Fruit fly (Drosophila melanogaster) whole organism, pupa: ENCODE measurements around the gene CG3176.

Experiments used
- CG10348 ChIP-seq: fragments of 200-800 bp; sonication (Bioruptor generic); IDR thresholded peaks from 2 replicates; pipeline ENCODE4 v1.3.6; 2022; ENCODE audit warnings: missing biosample characterization, missing genetic modification characterization
- CG12605 ChIP-seq: fragments of 200-800 bp; sonication (Bioruptor generic); IDR thresholded peaks from 2 replicates; pipeline ENCODE4 v1.3.6; 2022; ENCODE audit warnings: missing biosample characterization, missing genetic modification characterization
- CG13204 ChIP-seq: fragments of 200-800 bp; sonication (Bioruptor generic); optimal IDR thresholded peaks from 2 replicates; lab custom pipeline; 2018; ENCODE audit warnings: missing biosample characterization, mild to moderate bottlenecking, missing genetic modification characterization, moderate library complexity
- CG14655 ChIP-seq: fragments of 200-800 bp; sonication (Bioruptor generic); optimal IDR thresholded peaks from 3 replicates; lab custom pipeline; 2017; ENCODE audit warnings: mild to moderate bottlenecking, missing biosample characterization, missing genetic modification reagents, missing genetic modification characterization
- CG15710 ChIP-seq: fragments of 200-800 bp; sonication (Bioruptor generic); optimal IDR thresholded peaks from 2 replicates; lab custom pipeline; 2018; ENCODE audit warnings: missing biosample characterization, mild to moderate bottlenecking, missing genetic modification characterization, moderate library complexity
- CG17806 ChIP-seq: fragments of 200-800 bp; sonication (Bioruptor generic); optimal IDR thresholded peaks from 2 replicates; lab custom pipeline; 2018; ENCODE audit warnings: missing biosample characterization, mild to moderate bottlenecking, missing genetic modification characterization, moderate library complexity
- CG32121 ChIP-seq: fragments of 200-800 bp; sonication (Bioruptor generic); IDR thresholded peaks from 2 replicates; pipeline ENCODE4 v1.3.6; 2022; ENCODE audit warnings: missing biosample characterization, missing genetic modification characterization
- CG34367 ChIP-seq: fragments of 200-800 bp; sonication (Bioruptor generic); optimal IDR thresholded peaks from 2 replicates; lab custom pipeline; 2018; ENCODE audit warnings: missing biosample characterization, mild to moderate bottlenecking, missing genetic modification characterization
- CG4496 ChIP-seq: fragments of 200-800 bp; sonication (Bioruptor generic); IDR thresholded peaks from 3 replicates; pipeline ENCODE4 v1.3.6; 2022; ENCODE audit warnings: missing biosample characterization, missing genetic modification characterization
- CG8159 ChIP-seq: fragments of 200-800 bp; sonication (Bioruptor generic); optimal IDR thresholded peaks from 3 replicates; lab custom pipeline; 2018; ENCODE audit warnings: missing biosample characterization, mild to moderate bottlenecking, missing genetic modification characterization, moderate library complexity
- CG8301 ChIP-seq: fragments of 200-800 bp; sonication (Bioruptor generic); optimal IDR thresholded peaks from 2 replicates; lab custom pipeline; 2018; ENCODE audit warnings: missing biosample characterization, mild to moderate bottlenecking, missing genetic modification characterization
- CG9948 ChIP-seq: fragments of 200-800 bp; sonication (Bioruptor generic); optimal IDR thresholded peaks from 2 replicates; lab custom pipeline; 2018; ENCODE audit warnings: missing biosample characterization, mild to moderate bottlenecking, missing genetic modification characterization, moderate library complexity
- D1 ChIP-seq: fragments of 200-800 bp; sonication (Bioruptor generic); optimal IDR thresholded peaks from 2 replicates; lab custom pipeline; 2018; ENCODE audit warnings: missing biosample characterization, mild to moderate bottlenecking, missing genetic modification characterization, moderate library complexity
- EcR ChIP-seq: fragments of 200-800 bp; sonication (Bioruptor generic); optimal IDR thresholded peaks from 3 replicates; lab custom pipeline; 2019; ENCODE audit warnings: missing biosample characterization, missing genetic modification characterization, mild to moderate bottlenecking, moderate library complexity, missing genetic modification reagents
- Ets98B ChIP-seq: fragments of 200-800 bp; sonication (Bioruptor generic); IDR thresholded peaks from 2 replicates; pipeline ENCODE4 v1.3.6; 2022; ENCODE audit warnings: missing biosample characterization, missing genetic modification characterization
- Pif1A ChIP-seq: fragments of 200-800 bp; sonication (Bioruptor generic); optimal IDR thresholded peaks from 3 replicates; lab custom pipeline; 2016; ENCODE audit warnings: missing biosample characterization, missing genetic modification characterization
- Pif1B ChIP-seq: fragments of 200-800 bp; sonication (Bioruptor generic); optimal IDR thresholded peaks from 3 replicates; lab custom pipeline; 2016; ENCODE audit warnings: missing biosample characterization, missing genetic modification characterization
- Snoo ChIP-seq: fragments of 200-800 bp; sonication (Bioruptor generic); optimal IDR thresholded peaks from 3 replicates; lab custom pipeline; 2017; ENCODE audit warnings: missing biosample characterization, mild to moderate bottlenecking, missing genetic modification characterization, inconsistent platforms
- fd96Ca ChIP-seq: fragments of 200-800 bp; sonication (Bioruptor generic); IDR thresholded peaks from 3 replicates; pipeline ENCODE4 v1.3.6; 2022; ENCODE audit warnings: missing biosample characterization, missing genetic modification characterization
- gl ChIP-seq: fragments of 200-800 bp; sonication (Bioruptor generic); optimal IDR thresholded peaks from 2 replicates; lab custom pipeline; 2018; ENCODE audit warnings: missing biosample characterization, mild to moderate bottlenecking, missing genetic modification characterization
- rn ChIP-seq: fragments of 200-800 bp; sonication (Bioruptor generic); IDR thresholded peaks from 2 replicates; pipeline ENCODE4 v1.3.6; 2022; ENCODE audit warnings: missing biosample characterization, missing genetic modification characterization

Gene CG3176

DNA sequence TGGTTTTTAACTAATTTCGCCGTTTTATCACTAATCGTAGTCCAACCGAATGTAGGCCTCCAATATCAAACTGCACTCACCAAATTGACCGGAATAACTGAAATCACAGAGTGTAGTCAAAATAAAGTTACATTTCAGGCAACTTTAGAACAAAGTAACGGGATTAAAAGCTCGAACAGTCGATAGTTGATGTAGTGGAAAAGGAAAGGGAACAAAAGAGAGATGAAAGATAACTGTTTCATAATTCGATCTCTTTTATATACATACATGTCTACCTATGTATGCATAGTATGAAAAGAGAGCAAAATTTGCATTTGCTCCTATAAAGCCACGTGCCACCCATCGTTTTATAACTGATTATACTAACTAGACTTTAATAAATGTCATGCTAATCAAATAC is 11.0 kb upstream of the CG3176 start, which contains the start of gene CG32816:
TSS of gene CG32816 (minus strand) at position 101 of the 400 bp plus-strand sequence.
- TF ChIP-seq CG32121 (no peak), EcR (GFP tag; lab: Kevin White, UChicago) (no peak), gl (no peak), Snoo (tag; lab: Kevin White, UChicago) (no peak), Pif1A (GFP tag; lab: Kevin White, UChicago) (no peak), Ets98B (no peak), Pif1B (GFP tag; lab: Kevin White, UChicago) (no peak), D1 (tag; lab: Kevin White, UChicago) (no peak), fd96Ca (GFP tag; lab: Robert Waterston, UW) (no peak), CG15710 (tag; lab: Kevin White, UChicago) (no peak), CG17806 (tag; lab: Kevin White, UChicago) (no peak), CG12605 (GFP tag; lab: Robert Waterston, UW) (no peak)
- TF ChIP-seq, all 21 proteins: peak for 0

DNA sequence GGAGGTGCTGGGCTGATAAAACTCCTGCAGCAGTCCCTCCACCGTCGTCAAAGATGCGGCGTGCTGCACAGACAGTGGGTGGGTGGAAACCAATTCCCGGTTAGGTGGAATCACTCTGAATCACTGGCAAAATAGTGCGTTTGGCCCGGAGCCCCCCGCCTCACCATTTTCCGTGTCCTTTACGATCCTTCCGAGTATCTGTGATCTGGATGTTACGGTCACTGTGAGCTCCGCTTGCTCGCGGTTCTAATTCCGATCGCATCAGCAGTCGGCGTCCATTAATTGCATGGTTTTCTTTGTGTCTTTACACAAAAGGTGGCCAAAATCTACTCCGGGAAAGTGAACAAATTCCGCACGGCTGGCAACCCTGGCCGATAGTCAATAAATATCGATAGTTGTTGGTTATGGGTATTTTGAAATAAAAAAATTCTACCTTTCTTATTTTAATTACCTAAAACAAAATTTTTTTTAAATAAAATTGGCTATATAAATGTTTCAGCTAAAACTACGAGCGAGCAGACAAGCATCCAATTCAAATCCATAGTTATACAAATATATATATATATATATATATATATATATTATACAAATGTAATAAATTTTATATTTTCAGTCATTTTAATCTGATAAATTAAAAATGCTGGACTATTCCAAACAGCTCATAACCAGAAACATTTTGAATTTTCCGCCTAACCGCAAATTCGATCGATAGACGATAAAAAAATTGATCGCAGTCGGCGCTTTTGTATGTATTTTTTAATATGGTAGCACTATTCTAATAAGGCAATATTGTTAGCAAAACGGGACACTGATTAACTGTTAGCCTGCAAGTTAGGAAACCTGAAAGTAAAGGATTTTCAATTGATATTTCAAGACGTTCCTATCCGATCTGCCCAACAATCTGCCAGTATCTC is 5.2 kb upstream of the CG3176 start, which contains the start of the genes ebo and CG13373:
TSS of gene ebo (minus strand) at position 350 of the 914 bp plus-strand sequence.
TSS of gene CG13373 (plus strand) at position 755 of the 914 bp plus-strand sequence.
- TF ChIP-seq rn (GFP tag; lab: Robert Waterston, UW) (no peak), CG32121 (no peak), Ets98B (peak; percentile 31; the same call in 1 of the 2 replicates), CG9948 (peak; percentile 30), CG8301 (tag; lab: Kevin White, UChicago) (no peak), CG14655 (GFP tag; lab: Kevin White, UChicago) (no peak), CG4496 (0 out of 3 replicates have a peak, but pooled peaks have one; percentile 43), gl (no peak), CG13204 (GFP tag; lab: Kevin White, UChicago) (no peak), CG10348 (GFP tag; lab: Robert Waterston, UW) (no peak), CG12605 (GFP tag; lab: Robert Waterston, UW) (no peak), EcR (GFP tag; lab: Kevin White, UChicago) (no peak), Pif1B (GFP tag; lab: Kevin White, UChicago) (no peak), Snoo (tag; lab: Kevin White, UChicago) (peak; percentile 7), CG34367 (tag; lab: Kevin White, UChicago) (no peak), CG15710 (tag; lab: Kevin White, UChicago) (peak; percentile 2), D1 (tag; lab: Kevin White, UChicago) (no peak), fd96Ca (GFP tag; lab: Robert Waterston, UW) (no peak), Pif1A (GFP tag; lab: Kevin White, UChicago) (no peak), CG8159 (no peak), CG17806 (tag; lab: Kevin White, UChicago) (peak; percentile 20)

DNA sequence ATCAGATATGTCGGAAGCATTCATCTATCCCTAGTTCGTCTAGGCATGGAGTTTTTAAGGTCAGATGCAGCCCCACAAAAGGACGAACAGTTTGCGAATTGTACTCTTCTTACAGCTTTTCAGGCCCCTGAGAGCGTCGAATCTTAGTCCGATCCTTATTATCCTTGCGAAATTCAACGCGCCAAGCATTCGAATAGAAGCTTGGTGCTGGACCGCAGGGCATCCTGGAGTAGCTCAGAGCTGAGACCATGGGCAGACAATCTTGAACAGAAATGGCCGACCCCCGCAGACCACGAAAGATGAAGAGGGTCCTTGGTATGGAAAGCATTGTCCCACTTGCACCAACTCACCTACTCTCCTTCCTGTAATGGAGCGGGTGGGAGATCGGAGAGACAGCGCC is 2.9 kb upstream of the CG3176 start, which contains the start of gene CG32817:
TSS of gene CG32817 (plus strand) at position 301 of the 400 bp plus-strand sequence.
- TF ChIP-seq Ets98B (no peak), D1 (tag; lab: Kevin White, UChicago) (no peak), Pif1B (GFP tag; lab: Kevin White, UChicago) (no peak), Pif1A (GFP tag; lab: Kevin White, UChicago) (no peak), CG8159 (no peak), CG14655 (GFP tag; lab: Kevin White, UChicago) (no peak), CG17806 (tag; lab: Kevin White, UChicago) (no peak), CG15710 (tag; lab: Kevin White, UChicago) (no peak), CG12605 (GFP tag; lab: Robert Waterston, UW) (no peak), CG10348 (GFP tag; lab: Robert Waterston, UW) (no peak), rn (GFP tag; lab: Robert Waterston, UW) (no peak), CG13204 (GFP tag; lab: Kevin White, UChicago) (no peak), CG34367 (tag; lab: Kevin White, UChicago) (no peak), CG32121 (no peak), Snoo (tag; lab: Kevin White, UChicago) (no peak), fd96Ca (GFP tag; lab: Robert Waterston, UW) (no peak), gl (no peak), EcR (GFP tag; lab: Kevin White, UChicago) (no peak), CG4496 (no peak)
- TF ChIP-seq, all 21 proteins: peak for 0

DNA sequence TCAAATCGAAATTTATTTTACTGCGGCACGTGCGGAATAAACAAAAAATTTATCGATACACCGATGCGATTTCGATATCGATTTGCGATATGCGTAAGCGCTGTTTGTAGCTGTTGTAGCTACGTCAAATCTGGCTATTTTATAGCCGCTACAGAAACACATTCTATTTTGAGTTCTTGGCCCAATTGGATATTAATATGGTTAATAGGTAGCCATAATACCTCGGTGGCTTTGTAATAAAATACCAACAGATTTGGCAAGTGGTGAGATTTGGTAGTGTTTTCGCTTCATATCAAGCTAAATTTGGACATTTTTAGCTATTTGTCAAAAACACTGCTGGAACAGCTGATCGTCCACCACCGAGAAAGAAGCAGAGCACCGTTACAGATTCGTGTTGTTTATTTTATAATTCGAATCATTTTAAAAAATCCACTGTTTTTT is 5.9 kb downstream of the CG3176 start, which contains the start of the genes CG18273 and CG3156:
TSS of gene CG18273 (minus strand) at position 65 of the 441 bp plus-strand sequence.
TSS of gene CG3156 (plus strand) at position 362 of the 441 bp plus-strand sequence.
- no peak for TF ChIP-seq CG8159
- TF ChIP-seq CG9948 = peak; percentile 2
- no peak for TF ChIP-seq CG8301 (tag; lab: Kevin White, UChicago)
- TF ChIP-seq EcR (GFP tag; lab: Kevin White, UChicago) = no peak
- peak; percentile 22 for TF ChIP-seq CG15710 (tag; lab: Kevin White, UChicago)
- 0 out of 3 replicates have a peak, but pooled peaks have one; percentile 23 for TF ChIP-seq fd96Ca (GFP tag; lab: Robert Waterston, UW)
- no peak for TF ChIP-seq CG13204 (GFP tag; lab: Kevin White, UChicago)

DNA sequence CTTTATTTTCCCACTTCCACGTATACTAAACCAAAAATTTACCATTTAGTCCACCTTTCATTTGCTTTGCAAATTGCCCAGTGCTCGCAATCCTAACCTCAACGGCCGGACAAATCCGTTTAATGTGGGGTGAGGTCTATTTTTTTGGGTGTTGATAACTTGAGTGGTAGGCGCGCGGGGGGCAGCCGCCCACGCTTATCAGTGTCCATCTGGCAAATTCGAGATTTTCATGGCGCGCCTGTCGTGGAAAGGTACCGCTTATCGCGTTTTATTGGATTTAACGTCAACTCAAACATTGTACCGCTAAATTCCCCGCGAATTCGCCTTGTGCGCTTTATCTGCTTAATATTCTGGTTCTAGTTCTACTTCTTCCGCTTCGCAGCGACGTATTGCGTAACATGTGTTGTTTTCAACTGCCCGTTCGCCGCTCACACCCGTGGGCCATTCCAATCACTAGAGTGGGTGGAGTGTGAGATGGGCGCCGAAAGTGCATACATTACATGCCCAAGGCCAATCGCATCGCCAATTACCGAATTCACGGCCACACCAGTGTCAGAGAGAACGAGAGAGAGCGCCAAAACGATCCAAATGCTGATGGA is 11.1 kb downstream of the CG3176 start:
- TF ChIP-seq CG32121 (no peak), rn (GFP tag; lab: Robert Waterston, UW) (no peak), CG8159 (no peak), CG10348 (GFP tag; lab: Robert Waterston, UW) (no peak)
